Worm (Caenorhabditis elegans) whole organism, L4 larva: ENCODE measurements around the gene med-1.

Experiments used
- F44E2.7 ChIP-seq: fragments of 200-800 bp; sonication (Bioruptor generic); IDR thresholded peaks from 2 replicates; pipeline ENCODE4 v2.1.2; 2022; ENCODE audit warnings: missing genetic modification characterization, missing compliant biosample characterization
- Y105C5A.15 ChIP-seq: fragments of 200-800 bp; sonication (Bioruptor generic); IDR thresholded peaks from 2 replicates; pipeline ENCODE4 v1.3.6; 2022; ENCODE audit warnings: missing genetic modification characterization, missing compliant biosample characterization
- ZK337.2 ChIP-seq: fragments of 200-800 bp; sonication (Bioruptor generic); IDR thresholded peaks from 2 replicates; pipeline ENCODE4 v1.3.6; 2022; ENCODE audit warnings: missing genetic modification reagents, missing genetic modification characterization, missing compliant biosample characterization
- ZK546.5 ChIP-seq, 2 experiments: sonication (generic microtip); optimal IDR thresholded peaks; 2 replicates each; lab custom pipeline; 2017; ENCODE audit warnings: missing biosample characterization in 2 of 2, missing genetic modification characterization in 2 of 2
- aha-1 ChIP-seq: fragments of 150-350 bp; peaks from one replicate; lab custom pipeline; 2014; ENCODE audit warnings: missing biosample characterization, missing genetic modification characterization
- aly-2 ChIP-seq: sonication (generic microtip); optimal IDR thresholded peaks from 2 replicates; lab custom pipeline; 2018; ENCODE audit warnings: missing biosample characterization, missing genetic modification characterization
- ceh-20 ChIP-seq: fragments of 200-800 bp; sonication (Bioruptor generic); IDR thresholded peaks from 2 replicates; pipeline ENCODE4 v1.3.6; 2022; ENCODE audit warnings: missing genetic modification reagents, missing genetic modification characterization, missing compliant biosample characterization
- ceh-44 ChIP-seq: fragments of 200-800 bp; sonication (Bioruptor generic); IDR thresholded peaks from 2 replicates; pipeline ENCODE4 v1.3.6; 2022; ENCODE audit warnings: missing genetic modification reagents, missing genetic modification characterization, missing compliant biosample characterization
- ceh-82 ChIP-seq: sonication (generic microtip); optimal IDR thresholded peaks from 2 replicates; lab custom pipeline; 2017; ENCODE audit warnings: missing biosample characterization, missing genetic modification characterization
- ces-1 ChIP-seq: fragments of 150-350 bp; sonication (generic microtip); optimal IDR thresholded peaks from 4 replicates; lab custom pipeline; 2014; ENCODE audit warnings: missing biosample characterization, missing genetic modification reagents, missing genetic modification characterization
- cey-2 ChIP-seq: sonication (generic microtip); optimal IDR thresholded peaks from 3 replicates; lab custom pipeline; 2017; ENCODE audit warnings: missing genetic modification characterization, mild to moderate bottlenecking, missing compliant biosample characterization, antibody characterized with exemption, borderline replicate concordance; ENCODE audit not compliant: insufficient read depth
- daf-16 ChIP-seq, 3 experiments: sonication (generic microtip); optimal IDR thresholded peaks; 2 replicates each; lab custom pipeline; 2016 to 2017; ENCODE audit warnings: missing genetic modification characterization in 3 of 3, missing genetic modification reagents in 3 of 3, mild to moderate bottlenecking in 2 of 3, missing compliant biosample characterization in 2 of 3, missing biosample characterization in 1 of 3, moderate library complexity in 1 of 3
- dmd-6 ChIP-seq: fragments of 200-800 bp; sonication (Bioruptor generic); IDR thresholded peaks from 2 replicates; pipeline ENCODE4 v1.3.6; 2022; ENCODE audit warnings: missing genetic modification reagents, missing genetic modification characterization, missing compliant biosample characterization
- duxl-1 ChIP-seq: sonication (generic microtip); optimal IDR thresholded peaks from 2 replicates; lab custom pipeline; 2016; ENCODE audit warnings: mild to moderate bottlenecking, missing genetic modification characterization, moderate library complexity, missing compliant biosample characterization; ENCODE audit not compliant: poor library complexity
- egl-43 ChIP-seq: fragments of 200-800 bp; sonication (Bioruptor generic); IDR thresholded peaks from 2 replicates; pipeline ENCODE4 v1.3.6; 2022; ENCODE audit warnings: missing genetic modification reagents, missing genetic modification characterization, missing compliant biosample characterization
- gei-8 ChIP-seq: fragments of 200-800 bp; sonication (Bioruptor generic); optimal IDR thresholded peaks from 2 replicates; lab custom pipeline; 2018; ENCODE audit warnings: mild to moderate bottlenecking, missing genetic modification characterization, missing compliant biosample characterization
- hif-1 ChIP-seq, 2 experiments: sonication (generic microtip); optimal IDR thresholded peaks; 2 replicates each; lab custom pipeline; 2016 to 2017; ENCODE audit warnings: missing compliant biosample characterization in 2 of 2, missing genetic modification characterization in 2 of 2, missing genetic modification reagents in 2 of 2, missing genotype in 2 of 2, mild to moderate bottlenecking in 1 of 2
- hlh-11 ChIP-seq: fragments of 200-800 bp; sonication (Bioruptor generic); optimal IDR thresholded peaks from 2 replicates; lab custom pipeline; 2018; ENCODE audit warnings: mild to moderate bottlenecking, missing genetic modification characterization, missing compliant biosample characterization
- hlh-30 ChIP-seq: sonication (generic microtip); optimal IDR thresholded peaks from 2 replicates; lab custom pipeline; 2017; ENCODE audit warnings: antibody characterized with exemption, mild to moderate bottlenecking, missing genetic modification characterization, missing compliant biosample characterization; ENCODE audit not compliant: insufficient read depth
- hmg-1.1 ChIP-seq: fragments of 200-800 bp; sonication (Bioruptor generic); IDR thresholded peaks from 2 replicates; pipeline ENCODE4 v1.3.6; 2022; ENCODE audit warnings: missing genetic modification reagents, missing genetic modification characterization, missing compliant biosample characterization
- lin-1 ChIP-seq: fragments of 200-800 bp; sonication (Bioruptor generic); IDR thresholded peaks from 2 replicates; pipeline ENCODE4 v1.3.6; 2022; ENCODE audit warnings: missing genetic modification reagents, missing genetic modification characterization, missing compliant biosample characterization
- lin-39 ChIP-seq: fragments of 150-350 bp; optimal IDR thresholded peaks from 2 replicates; lab custom pipeline; 2014; ENCODE audit warnings: missing biosample characterization, missing genetic modification reagents, missing genetic modification characterization
- madf-5 ChIP-seq, 2 experiments: fragments of 200-800 bp; sonication (Bioruptor generic); IDR thresholded peaks; 2 replicates each; pipeline ENCODE4 v1.3.6; 2022; ENCODE audit warnings: missing compliant biosample characterization in 2 of 2, missing genetic modification characterization in 2 of 2
- mep-1 ChIP-seq: fragments of 150-350 bp; sonication (generic microtip); optimal IDR thresholded peaks from 3 replicates; lab custom pipeline; 2014; ENCODE audit warnings: missing biosample characterization, missing genetic modification characterization
- nhr-11 ChIP-seq: fragments of 150-350 bp; optimal IDR thresholded peaks from 2 replicates; lab custom pipeline; 2014; ENCODE audit warnings: missing biosample characterization, missing genetic modification characterization
- nhr-28 ChIP-seq: fragments of 150-350 bp; optimal IDR thresholded peaks from 2 replicates; lab custom pipeline; 2014; ENCODE audit warnings: missing biosample characterization, missing genetic modification characterization
- nhr-41 ChIP-seq: fragments of 200-800 bp; sonication (Bioruptor generic); IDR thresholded peaks from 2 replicates; pipeline ENCODE4 v1.3.6; 2022; ENCODE audit warnings: missing genetic modification reagents, missing genetic modification characterization, missing compliant biosample characterization
- nhr-6 ChIP-seq: fragments of 150-350 bp; optimal IDR thresholded peaks from 2 replicates; lab custom pipeline; 2014; ENCODE audit warnings: missing biosample characterization, missing genetic modification characterization
- pqm-1 ChIP-seq: sonication (generic microtip); optimal IDR thresholded peaks from 2 replicates; lab custom pipeline; 2017; ENCODE audit warnings: missing biosample characterization, missing genetic modification characterization
- set-16 ChIP-seq: fragments of 200-800 bp; sonication (Bioruptor generic); IDR thresholded peaks from 2 replicates; pipeline ENCODE4 v1.3.6; 2022; ENCODE audit warnings: missing genetic modification reagents, missing genetic modification characterization, missing compliant biosample characterization
- skn-1 ChIP-seq: fragments of 150-350 bp; optimal IDR thresholded peaks from 2 replicates; lab custom pipeline; 2014; ENCODE audit warnings: missing biosample characterization, missing genetic modification characterization
- snpc-4 ChIP-seq: fragments of 150-350 bp; optimal IDR thresholded peaks from 2 replicates; lab custom pipeline; 2014; ENCODE audit warnings: missing biosample characterization, missing genetic modification characterization
- tag-97 ChIP-seq: fragments of 200-800 bp; sonication (Bioruptor generic); IDR thresholded peaks from 2 replicates; pipeline ENCODE4 v1.3.6; 2022; ENCODE audit warnings: missing genetic modification characterization, missing compliant biosample characterization
- tra-1 ChIP-seq: fragments of 200-800 bp; sonication (Bioruptor generic); IDR thresholded peaks from 2 replicates; pipeline ENCODE4 v1.3.6; 2022; ENCODE audit warnings: missing genetic modification reagents, missing genetic modification characterization, missing compliant biosample characterization
- unc-130 ChIP-seq: sonication (generic microtip); optimal IDR thresholded peaks from 2 replicates; lab custom pipeline; 2016; ENCODE audit warnings: missing genetic modification reagents, missing genetic modification characterization, missing compliant biosample characterization
- unc-62 ChIP-seq, 3 experiments: fragments of 150-350 bp in 1 of 3; sonication (generic microtip); optimal IDR thresholded peaks in 2 of 3; peaks in 1 of 3; 1 replicate in 1 of 3; 2 replicates in 2 of 3; lab custom pipeline; 2014 to 2017; ENCODE audit warnings: missing biosample characterization in 3 of 3, missing genetic modification characterization in 3 of 3, missing genetic modification reagents in 3 of 3, missing genotype in 1 of 3
- zfp-3 ChIP-seq: fragments of 200-800 bp; sonication (Bioruptor generic); conservative IDR thresholded peaks from 2 replicates; pipeline ENCODE4 v1.3.6; 2022; ENCODE audit warnings: missing genetic modification reagents, missing genetic modification characterization, missing compliant biosample characterization
- zip-2 ChIP-seq: fragments of 150-350 bp; optimal IDR thresholded peaks from 2 replicates; lab custom pipeline; 2014; ENCODE audit warnings: missing biosample characterization, missing genetic modification characterization

med-1 gene

DNA sequence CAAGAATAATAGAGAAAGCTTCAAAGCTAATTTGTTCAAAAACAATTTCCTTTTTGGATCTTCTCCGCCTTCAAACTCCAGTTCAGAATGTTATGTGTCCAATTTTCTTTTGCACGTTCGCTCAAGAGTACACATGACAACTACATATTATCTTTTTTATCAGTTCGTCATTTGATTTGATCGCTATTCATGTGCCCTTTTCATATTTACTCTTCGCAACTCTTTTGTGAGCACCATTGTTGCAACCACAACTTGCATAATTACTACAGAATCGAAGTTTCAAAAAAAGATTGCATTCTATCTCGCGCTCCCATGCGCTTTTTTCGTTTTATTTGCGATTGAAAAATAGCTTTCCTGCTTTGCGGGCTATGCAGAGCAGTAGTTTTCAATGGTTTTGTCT lies 4.8 kb downstream of the med-1 start:
- no peak for TF ChIP-seq gei-8 (GFP tag; lab: Kevin White, UChicago)
- peak; percentile 70 for TF ChIP-seq nhr-28
- peak in 1 of 2 experiments; percentile 8 for TF ChIP-seq hif-1 (tag; optimal IDR thresholded peaks at IDR 0.05; lab: Kevin White, UChicago)
- TF ChIP-seq set-16 (GFP tag; lab: Robert Waterston, UW): no peak
- no peak for TF ChIP-seq ZK337.2 (GFP tag; lab: Robert Waterston, UW)
- no peak for TF ChIP-seq aly-2 (tag; lab: Kevin White, UChicago)
- no peak for TF ChIP-seq unc-130 (GFP tag; lab: Kevin White, UChicago)
- TF ChIP-seq tag-97 (GFP tag; lab: Robert Waterston, UW): no peak
- TF ChIP-seq pqm-1 (tag; lab: Kevin White, UChicago): peak; percentile 57
- TF ChIP-seq aha-1: peak; percentile 32
- TF ChIP-seq hlh-30 (tag; lab: Kevin White, UChicago): peak; percentile 65
- TF ChIP-seq egl-43 (GFP tag; lab: Robert Waterston, UW): no peak
- TF ChIP-seq nhr-11 (tag; lab: Kevin White, UChicago): no peak
- no peak for TF ChIP-seq duxl-1
- TF ChIP-seq dmd-6 (GFP tag; lab: Robert Waterston, UW): peak; percentile 24; the same call in 1 of the 2 replicates
- TF ChIP-seq hlh-11 (tag; lab: Kevin White, UChicago): peak; percentile 22
- no peak for TF ChIP-seq Y105C5A.15
- TF ChIP-seq ceh-44: no peak
- TF ChIP-seq zfp-3 (GFP tag; lab: Robert Waterston, UW): no peak
- no peak for TF ChIP-seq lin-39 (tag; lab: Kevin White, UChicago)
- TF ChIP-seq daf-16 (GFP tag; optimal IDR thresholded peaks at IDR 0.05; lab: Kevin White, UChicago): no peak
- TF ChIP-seq daf-16 (tag; optimal IDR thresholded peaks at IDR 0.05; lab: Kevin White, UChicago): peak; percentile 64
- peak; percentile 56 for TF ChIP-seq nhr-6 (tag; lab: Kevin White, UChicago)
- TF ChIP-seq unc-62 (GFP tag; optimal IDR thresholded peaks at IDR 0.05 in 1 of 2; lab: Kevin White, UChicago): no peak
- no peak for TF ChIP-seq unc-62 (tag; optimal IDR thresholded peaks at IDR 0.05; lab: Kevin White, UChicago)
- no peak for TF ChIP-seq snpc-4 (tag; lab: Kevin White, UChicago)
- no peak for TF ChIP-seq lin-1 (GFP tag; lab: Robert Waterston, UW)

DNA sequence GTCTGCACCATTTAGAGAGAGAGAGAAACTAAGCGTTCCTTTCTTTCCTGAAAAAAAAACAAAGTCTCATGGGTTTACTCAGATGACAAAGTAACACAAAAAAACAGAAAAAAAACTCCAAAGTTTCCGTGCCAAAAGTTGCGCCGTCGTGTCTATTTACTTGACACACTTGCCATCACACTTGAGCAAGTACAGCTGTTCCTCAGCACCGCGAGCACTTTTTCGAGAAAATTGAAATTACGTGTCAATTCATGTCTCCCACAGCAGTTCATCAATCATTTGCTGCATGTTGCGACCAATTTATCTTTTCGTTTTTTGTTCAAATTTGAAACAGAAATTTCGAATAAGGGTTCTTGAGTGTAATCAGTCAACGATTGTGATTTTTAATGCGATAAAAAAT lies 6.1 kb downstream of the med-1 start:
- TF ChIP-seq hlh-11 (tag; lab: Kevin White, UChicago) (peak; percentile 37), ceh-20 (GFP tag; lab: Robert Waterston, UW) (peak; percentile 81), gei-8 (GFP tag; lab: Kevin White, UChicago) (no peak), hlh-30 (tag; lab: Kevin White, UChicago) (peak; percentile 11), F44E2.7 (GFP tag; lab: Robert Waterston, UW) (no peak), mep-1 (tag; lab: Kevin White, UChicago) (peak; percentile 12), cey-2 (tag; lab: Kevin White, UChicago) (no peak), pqm-1 (tag; lab: Kevin White, UChicago) (no peak), ZK546.5 (tag; optimal IDR thresholded peaks at IDR 0.05; lab: Kevin White, UChicago) (no peak), hif-1 (tag; optimal IDR thresholded peaks at IDR 0.05; lab: Kevin White, UChicago) (peak in 1 of 2 experiments; percentile 55), madf-5 (GFP tag; IDR thresholded peaks at IDR 0.05; lab: Robert Waterston, UW) (no peak), nhr-41 (no peak)

DNA sequence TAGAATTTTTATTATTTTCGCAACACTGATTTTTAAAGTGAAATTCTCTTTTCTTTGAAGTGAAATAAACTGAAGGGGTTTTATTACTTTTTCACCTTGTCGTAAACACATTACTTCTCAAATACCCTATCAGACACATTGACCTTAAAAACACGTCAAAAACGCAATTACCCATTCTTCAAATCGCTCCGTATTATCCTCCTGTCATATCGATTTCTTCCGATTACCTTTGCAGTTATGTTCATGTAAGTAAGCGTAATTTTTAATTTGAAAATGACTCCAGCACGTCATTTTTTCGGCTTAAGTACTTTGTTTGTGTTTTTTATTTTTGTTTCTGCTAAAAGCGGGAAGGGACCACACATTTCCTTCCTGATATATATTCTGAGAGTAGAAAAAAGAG lies 7.9 kb downstream of the med-1 start:
- TF ChIP-seq ZK337.2 (GFP tag; lab: Robert Waterston, UW): no peak
- no peak for TF ChIP-seq tra-1 (GFP tag; lab: Robert Waterston, UW)
- TF ChIP-seq duxl-1: no peak
- no peak for TF ChIP-seq zip-2 (tag; lab: Kevin White, UChicago)
- TF ChIP-seq hmg-1.1 (GFP tag; lab: Robert Waterston, UW): no peak
- TF ChIP-seq skn-1 (tag; lab: Kevin White, UChicago): no peak
- TF ChIP-seq ces-1 (GFP tag; lab: Kevin White, UChicago): no peak
- TF ChIP-seq ceh-82: no peak
